Worm (Caenorhabditis elegans): ENCODE results near the gene wrt-4.

ce11 chrX:15799595-15799994 is 42.5 kb upstream of the wrt-4 start, which contains the start of gene Y7A5A.6:
- TF ChIP-seq flt-1 (GFP tag; IDR thresholded peaks at IDR 0.05) (no peak), ref-1 (GFP tag; conservative IDR thresholded peaks at IDR 0.05) (no peak), med-1 (GFP tag; optimal IDR thresholded peaks at IDR 0.05; ENCODE audit: insufficient read depth) (no peak), tab-1 (GFP tag; IDR thresholded peaks at IDR 0.05) (no peak), ztf-29 (GFP tag; IDR thresholded peaks at IDR 0.05) (no peak), ztf-23 (GFP tag; IDR thresholded peaks at IDR 0.05) (no peak)
